Worm (Caenorhabditis elegans): ENCODE data around the gene nhr-268.

- TF ChIP-seq nhr-12 (tag; optimal IDR thresholded peaks at IDR 0.05) (no peak), nhr-237 (tag; optimal IDR thresholded peaks at IDR 0.05) (no peak), unc-62 (GFP tag; optimal IDR thresholded peaks at IDR 0.05) (no peak), pha-4 (tag; optimal IDR thresholded peaks at IDR 0.05) (no peak), lsy-2 (tag; optimal IDR thresholded peaks at IDR 0.05) (no peak), ces-1 (GFP tag; optimal IDR thresholded peaks at IDR 0.05) (no peak), ztf-11 (tag; optimal IDR thresholded peaks at IDR 0.05) (no peak), mep-1 (tag; optimal IDR thresholded peaks at IDR 0.05) (no peak), unc-39 (tag; optimal IDR thresholded peaks at IDR 0.05) (no peak), hlh-1 (tag; optimal IDR thresholded peaks at IDR 0.05) (no peak)
Measured at ce11 chrV:15721888-15722287, 31.8 kb downstream of the nhr-268 start, which contains the start of gene srh-140.
